Fruit fly (Drosophila melanogaster) whole organism, embryonic: Measurements from ENCODE around the gene Chd64.

ENCODE experiments used
- Aef1 ChIP-seq: fragments of 200-800 bp; sonication (Bioruptor generic); IDR thresholded peaks from 3 replicates; pipeline ENCODE4 v1.3.6; 2022; ENCODE audit warnings: missing biosample characterization, missing genetic modification characterization
- CG10274 ChIP-seq: fragments of 200-800 bp; sonication (Bioruptor generic); optimal IDR thresholded peaks from 3 replicates; lab custom pipeline; 2017; ENCODE audit warnings: missing biosample characterization, mild to moderate bottlenecking, missing genetic modification characterization
- CG10654 ChIP-seq: fragments of 200-800 bp; sonication (Bioruptor generic); optimal IDR thresholded peaks from 2 replicates; lab custom pipeline; 2016; ENCODE audit warnings: missing biosample characterization, missing genetic modification characterization
- CG10959 ChIP-seq: fragments of 200-800 bp; sonication (Bioruptor generic); IDR thresholded peaks from 2 replicates; pipeline ENCODE4 v1.3.6; 2022; ENCODE audit warnings: missing biosample characterization, missing genetic modification characterization
- CG12155 ChIP-seq: fragments of 200-800 bp; sonication (Bioruptor generic); optimal IDR thresholded peaks from 3 replicates; lab custom pipeline; 2016; ENCODE audit warnings: missing biosample characterization, missing genetic modification characterization
- CG12299 ChIP-seq: fragments of 200-800 bp; sonication (Bioruptor generic); optimal IDR thresholded peaks from 2 replicates; lab custom pipeline; 2018; ENCODE audit warnings: missing biosample characterization, mild to moderate bottlenecking, missing genetic modification characterization
- CG13287 ChIP-seq: fragments of 200-800 bp; sonication (Bioruptor generic); IDR thresholded peaks from 2 replicates; pipeline ENCODE4 v1.3.6; 2022; ENCODE audit warnings: missing biosample characterization, missing genetic modification characterization; ENCODE audit not compliant: partially characterized antibody
- CG13775 ChIP-seq: fragments of 200-800 bp; sonication (Bioruptor generic); optimal IDR thresholded peaks from 3 replicates; lab custom pipeline; 2017; ENCODE audit warnings: missing biosample characterization, mild to moderate bottlenecking, missing genetic modification characterization
- CG14441 ChIP-seq: fragments of 200-800 bp; sonication (Bioruptor generic); IDR thresholded peaks from 2 replicates; pipeline ENCODE4 v1.3.6; 2022; ENCODE audit warnings: missing biosample characterization, missing genetic modification characterization
- CG14710 ChIP-seq: fragments of 200-800 bp; sonication (Bioruptor generic); optimal IDR thresholded peaks from 3 replicates; lab custom pipeline; 2019; ENCODE audit warnings: missing biosample characterization, mild to moderate bottlenecking, missing genetic modification characterization, moderate library complexity
- CG14860 ChIP-seq: fragments of 200-800 bp; sonication (Bioruptor generic); IDR thresholded peaks from 3 replicates; pipeline ENCODE4 v1.3.6; 2022; ENCODE audit warnings: missing biosample characterization, missing genetic modification characterization; ENCODE audit not compliant: partially characterized antibody
- CG15514 ChIP-seq: fragments of 200-800 bp; sonication (Bioruptor generic); optimal IDR thresholded peaks from 3 replicates; lab custom pipeline; 2017; ENCODE audit warnings: missing biosample characterization, missing genetic modification characterization, mild to moderate bottlenecking, moderate library complexity, missing genetic modification reagents
- CG17186 ChIP-seq: fragments of 200-800 bp; sonication (Bioruptor generic); optimal IDR thresholded peaks from 3 replicates; lab custom pipeline; 2017; ENCODE audit warnings: missing biosample characterization, missing genetic modification reagents, missing genetic modification characterization
- CG33213 ChIP-seq: fragments of 200-800 bp; sonication (Bioruptor generic); optimal IDR thresholded peaks from 3 replicates; lab custom pipeline; 2016; ENCODE audit warnings: missing biosample characterization, missing genetic modification characterization
- CG4820 ChIP-seq: fragments of 200-800 bp; sonication (Bioruptor generic); optimal IDR thresholded peaks from 3 replicates; lab custom pipeline; 2016; ENCODE audit warnings: missing biosample characterization, missing genetic modification characterization
- CG6654 ChIP-seq: fragments of 200-800 bp; sonication (Bioruptor generic); optimal IDR thresholded peaks from 2 replicates; lab custom pipeline; 2017; ENCODE audit warnings: missing biosample characterization, mild to moderate bottlenecking, missing genetic modification characterization
- CG7357 ChIP-seq: fragments of 200-800 bp; sonication (Bioruptor generic); IDR thresholded peaks from 3 replicates; pipeline ENCODE4 v1.3.6; 2022; ENCODE audit warnings: missing biosample characterization, missing genetic modification characterization
- CG7963 ChIP-seq: fragments of 200-800 bp; sonication (Bioruptor generic); IDR thresholded peaks from 3 replicates; pipeline ENCODE4 v1.3.6; 2022; ENCODE audit warnings: missing biosample characterization, missing genetic modification characterization; ENCODE audit not compliant: partially characterized antibody
- CkIIα-i1 ChIP-seq: fragments of 200-800 bp; sonication (Bioruptor generic); IDR thresholded peaks from 2 replicates; pipeline ENCODE4 v1.3.6; 2022; ENCODE audit warnings: missing biosample characterization, missing genetic modification characterization
- Fer2 ChIP-seq: fragments of 200-800 bp; sonication (Bioruptor generic); optimal IDR thresholded peaks from 2 replicates; lab custom pipeline; 2018; ENCODE audit warnings: missing biosample characterization, mild to moderate bottlenecking, missing genetic modification characterization, moderate library complexity
- Gug ChIP-seq: fragments of 200-800 bp; sonication (Bioruptor generic); IDR thresholded peaks from 4 replicates; pipeline ENCODE4 v1.3.6; 2022; ENCODE audit warnings: missing biosample characterization, missing genetic modification characterization
- HLH54F ChIP-seq: fragments of 200-800 bp; sonication (Bioruptor generic); optimal IDR thresholded peaks from 3 replicates; lab custom pipeline; 2016; ENCODE audit warnings: missing biosample characterization, missing genetic modification characterization
- Hmr ChIP-seq: fragments of 200-800 bp; sonication (Bioruptor generic); optimal IDR thresholded peaks from 3 replicates; lab custom pipeline; 2017; ENCODE audit warnings: mild to moderate bottlenecking, missing biosample characterization, missing genetic modification reagents, missing genetic modification characterization
- Mes4 ChIP-seq: fragments of 200-800 bp; sonication (Bioruptor generic); optimal IDR thresholded peaks from 2 replicates; lab custom pipeline; 2016; ENCODE audit warnings: missing biosample characterization, missing genetic modification characterization
- Oaz ChIP-seq: fragments of 200-800 bp; sonication (Bioruptor generic); IDR thresholded peaks from 2 replicates; pipeline ENCODE4 v1.3.6; 2022; ENCODE audit warnings: missing biosample characterization, missing genetic modification characterization
- Ravus ChIP-seq: fragments of 200-800 bp; sonication (Bioruptor generic); IDR thresholded peaks from 2 replicates; pipeline ENCODE4 v1.3.6; 2022; ENCODE audit warnings: missing biosample characterization, missing genetic modification characterization
- Rfx ChIP-seq: fragments of 200-800 bp; sonication (Bioruptor generic); IDR thresholded peaks from 2 replicates; pipeline ENCODE4 v1.3.6; 2022; ENCODE audit warnings: missing biosample characterization, missing genetic modification characterization
- amos ChIP-seq: fragments of 200-800 bp; sonication (Bioruptor generic); IDR thresholded peaks from 2 replicates; pipeline ENCODE4 v1.3.6; 2022; ENCODE audit warnings: missing biosample characterization, missing genetic modification characterization; ENCODE audit not compliant: partially characterized antibody
- ap ChIP-seq: fragments of 200-800 bp; sonication (Bioruptor generic); IDR thresholded peaks from 2 replicates; pipeline ENCODE4 v1.3.6; 2022; ENCODE audit warnings: missing biosample characterization, missing genetic modification characterization
- cas ChIP-seq: fragments of 200-800 bp; sonication (Bioruptor generic); IDR thresholded peaks from 2 replicates; pipeline ENCODE4 v1.3.6; 2022; ENCODE audit warnings: missing biosample characterization, missing genetic modification characterization
- corto ChIP-seq: fragments of 200-800 bp; sonication (Bioruptor generic); optimal IDR thresholded peaks from 2 replicates; lab custom pipeline; 2016; ENCODE audit warnings: missing biosample characterization, mild to moderate bottlenecking, missing genetic modification characterization, moderate library complexity
- dmrt99B ChIP-seq: fragments of 200-800 bp; sonication (Bioruptor generic); optimal IDR thresholded peaks from 2 replicates; lab custom pipeline; 2018; ENCODE audit warnings: missing biosample characterization, mild to moderate bottlenecking, missing genetic modification characterization, moderate library complexity
- ems ChIP-seq: fragments of 200-800 bp; sonication (Bioruptor generic); optimal IDR thresholded peaks from 3 replicates; lab custom pipeline; 2016; ENCODE audit warnings: missing biosample characterization, missing genetic modification characterization
- hb ChIP-seq: fragments of 200-800 bp; sonication (Bioruptor generic); IDR thresholded peaks from 3 replicates; pipeline ENCODE4 v1.3.6; 2022; ENCODE audit warnings: missing biosample characterization, missing genetic modification characterization; ENCODE audit not compliant: partially characterized antibody
- hbn ChIP-seq: fragments of 200-800 bp; sonication (Bioruptor generic); IDR thresholded peaks from 2 replicates; pipeline ENCODE4 v1.3.6; 2022; ENCODE audit warnings: missing biosample characterization, missing genetic modification characterization; ENCODE audit not compliant: partially characterized antibody
- knrl ChIP-seq: fragments of 200-800 bp; sonication (Bioruptor generic); IDR thresholded peaks from 3 replicates; pipeline ENCODE4 v1.3.6; 2022; ENCODE audit warnings: missing biosample characterization, missing genetic modification characterization; ENCODE audit not compliant: partially characterized antibody
- lbe ChIP-seq: fragments of 200-800 bp; sonication (Bioruptor generic); optimal IDR thresholded peaks from 2 replicates; lab custom pipeline; 2016; ENCODE audit warnings: missing biosample characterization, mild to moderate bottlenecking, missing genetic modification characterization
- lola ChIP-seq, 3 experiments: fragments of >200 bp in 2 of 3; fragments of 200-800 bp in 1 of 3; sonication (Bioruptor generic) in 1 of 3; optimal IDR thresholded peaks; 2 replicates each; lab custom pipeline; 2017 to 2019; ENCODE audit warnings: missing biosample characterization in 3 of 3, missing genetic modification characterization in 3 of 3, mild to moderate bottlenecking in 1 of 3, moderate library complexity in 1 of 3
- mam ChIP-seq: fragments of 200-800 bp; sonication (Bioruptor generic); optimal IDR thresholded peaks from 3 replicates; lab custom pipeline; 2016; ENCODE audit warnings: missing biosample characterization, missing genetic modification characterization
- mld ChIP-seq: fragments of 200-800 bp; sonication (Bioruptor generic); IDR thresholded peaks from 3 replicates; pipeline ENCODE4 v1.3.6; 2022; ENCODE audit warnings: missing biosample characterization, missing genetic modification characterization; ENCODE audit not compliant: partially characterized antibody
- org-1 ChIP-seq: fragments of 200-800 bp; sonication (Bioruptor generic); optimal IDR thresholded peaks from 2 replicates; lab custom pipeline; 2017; ENCODE audit warnings: missing biosample characterization, missing genetic modification characterization
- otp ChIP-seq: fragments of 200-800 bp; sonication (Bioruptor generic); IDR thresholded peaks from 3 replicates; pipeline ENCODE4, ENCODE4 v1.3.6; 2022; ENCODE audit warnings: missing biosample characterization, missing genetic modification characterization
- run ChIP-seq: fragments of 200-800 bp; sonication (Bioruptor generic); optimal IDR thresholded peaks from 3 replicates; lab custom pipeline; 2018; ENCODE audit warnings: missing biosample characterization, mild to moderate bottlenecking, missing genetic modification characterization
- slou ChIP-seq: fragments of 200-800 bp; sonication (Bioruptor generic); optimal IDR thresholded peaks from 3 replicates; lab custom pipeline; 2016; ENCODE audit warnings: missing biosample characterization, missing genetic modification characterization
- so ChIP-seq: fragments of 200-800 bp; sonication (Bioruptor generic); IDR thresholded peaks from 3 replicates; pipeline ENCODE4 v1.3.6; 2022; ENCODE audit warnings: missing biosample characterization, missing genetic modification characterization
- tin ChIP-seq: fragments of 200-800 bp; sonication (Bioruptor generic); optimal IDR thresholded peaks from 3 replicates; lab custom pipeline; 2016; ENCODE audit warnings: missing biosample characterization, missing genetic modification characterization
- unc-4 ChIP-seq: fragments of 200-800 bp; sonication (Bioruptor generic); IDR thresholded peaks from 2 replicates; pipeline ENCODE4 v1.3.6; 2022; ENCODE audit warnings: missing biosample characterization, missing genetic modification characterization; ENCODE audit not compliant: partially characterized antibody
- vnd ChIP-seq: fragments of 200-800 bp; sonication (Bioruptor generic); IDR thresholded peaks from 3 replicates; pipeline ENCODE4 v1.3.6; 2022; ENCODE audit warnings: missing biosample characterization, missing genetic modification characterization; ENCODE audit not compliant: partially characterized antibody
- wor ChIP-seq: fragments of 200-800 bp; sonication (Bioruptor generic); IDR thresholded peaks from 2 replicates; pipeline ENCODE4 v1.3.6; 2022; ENCODE audit warnings: missing biosample characterization, missing genetic modification characterization
- yki ChIP-seq: fragments of >200 bp; optimal IDR thresholded peaks from 3 replicates; lab custom pipeline; 2018
- zfh2 ChIP-seq: fragments of 200-800 bp; sonication (Bioruptor generic); optimal IDR thresholded peaks from 2 replicates; lab custom pipeline; 2016; ENCODE audit warnings: missing biosample characterization, missing genetic modification characterization

The Chd64 gene

DNA sequence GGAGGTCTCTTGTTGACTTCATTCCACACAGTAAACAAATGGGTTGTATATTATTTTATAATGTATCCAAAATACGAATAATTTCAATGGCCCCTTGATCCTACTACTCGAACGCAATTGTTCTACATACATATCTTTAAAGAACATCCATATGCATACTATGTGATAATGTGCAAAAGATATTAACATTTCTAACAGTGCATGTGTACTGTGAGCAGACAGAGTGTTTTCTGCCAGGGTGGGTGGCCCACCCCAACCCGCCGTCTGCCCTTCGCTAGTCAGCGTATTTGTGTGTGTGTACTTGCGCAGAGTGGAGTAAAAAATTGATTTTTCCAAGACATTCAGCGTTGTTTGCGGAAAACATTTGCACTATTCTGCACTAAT, 51.2 kb downstream of the Chd64 start (continued):
- TF ChIP-seq mam (GFP tag; lab: Kevin White, UChicago) (no peak), CG13775 (GFP tag; lab: Kevin White, UChicago) (no peak), CG10959 (peak; percentile 43; the same call in 1 of the 2 replicates), CG33213 (GFP tag; lab: Kevin White, UChicago) (no peak), CG4820 (GFP tag; lab: Kevin White, UChicago) (peak; percentile 53), CG7357 (GFP tag; lab: Robert Waterston, UW) (peak; percentile 49; the same call in 2 of the 3 replicates), lbe (peak; percentile 62), Aef1 (GFP tag; lab: Robert Waterston, UW) (peak; percentile 69), slou (GFP tag; lab: Kevin White, UChicago) (peak; percentile 31), Hmr (GFP tag; lab: Kevin White, UChicago) (no peak), Gug (peak; percentile 78), corto (GFP tag; lab: Kevin White, UChicago) (peak; percentile 85), hbn (no peak), wor (peak; percentile 49; the same call in 1 of the 2 replicates), CG13287 (GFP tag; lab: Robert Waterston, UW) (no peak), knrl (GFP tag; lab: Robert Waterston, UW) (no peak), Fer2 (tag; lab: Kevin White, UChicago) (no peak), cas (GFP tag; lab: Robert Waterston, UW) (no peak), tin (GFP tag; lab: Kevin White, UChicago) (peak; percentile 48), Oaz (GFP tag; lab: Robert Waterston, UW) (no peak), amos (GFP tag; lab: Robert Waterston, UW) (no peak), CG6654 (GFP tag; lab: Kevin White, UChicago) (peak; percentile 26), CG15514 (GFP tag; lab: Kevin White, UChicago) (peak; percentile 50), yki (lab: Kevin White, UChicago) (no peak), ems (no peak), lola (GFP tag; optimal IDR thresholded peaks at IDR 0.05; lab: Kevin White, UChicago) (no peak), unc-4 (GFP tag; lab: Robert Waterston, UW) (no peak), CG10274 (GFP tag; lab: Kevin White, UChicago) (no peak), CG10654 (GFP tag; lab: Kevin White, UChicago) (peak; percentile 50), Mes4 (GFP tag; lab: Kevin White, UChicago) (no peak), run (no peak), CG17186 (GFP tag; lab: Kevin White, UChicago) (peak; percentile 12), CG14710 (peak; percentile 4), CG14860 (GFP tag; lab: Robert Waterston, UW) (no peak), Ravus (GFP tag; lab: Robert Waterston, UW) (peak; percentile 57), CG12155 (GFP tag; lab: Kevin White, UChicago) (no peak), CkIIα-i1 (GFP tag; lab: Robert Waterston, UW) (peak; percentile 22; the same call in 1 of the 2 replicates), Rfx (peak; percentile 80), hb (GFP tag; lab: Robert Waterston, UW) (no peak), so (peak; percentile 8; the same call in 1 of the 3 replicates), CG7963 (no peak), org-1 (no peak), otp (GFP tag; lab: Robert Waterston, UW) (peak; percentile 64; the same call in 1 of the 3 replicates), zfh2 (GFP tag; lab: Kevin White, UChicago) (no peak), CG12299 (tag; lab: Kevin White, UChicago) (peak; percentile 32), vnd (GFP tag; lab: Robert Waterston, UW) (no peak), HLH54F (peak; percentile 42), ap (GFP tag; lab: Robert Waterston, UW) (peak; percentile 76), dmrt99B (no peak), mld (GFP tag; lab: Robert Waterston, UW) (no peak), CG14441 (GFP tag; lab: Robert Waterston, UW) (peak; percentile 66)
